Fruit fly (Drosophila melanogaster) whole organism: ENCODE results near the gene CG18223.

Experiments
- CG8478 ChIP-seq: fragments of >200 bp; optimal IDR thresholded peaks from 2 replicates; lab custom pipeline; 2018; ENCODE audit warnings: inconsistent platforms
- pan ChIP-seq: fragments of >200 bp; optimal IDR thresholded peaks from 2 replicates; lab custom pipeline; 2017
- psq ChIP-seq: fragments of >200 bp; optimal IDR thresholded peaks from 2 replicates; lab custom pipeline; 2017

dm6 chr3L:18904772-18905601, 15.1 kb downstream of the CG18223 start, which contains the start of the genes CSN1b and Prp6:
- TF ChIP-seq pan (lab: Kevin White, UChicago), result no peak
- no peak for TF ChIP-seq psq (lab: Kevin White, UChicago)
- TF ChIP-seq CG8478, result no peak
